Fruit fly (Drosophila melanogaster): Measurements from ENCODE around the gene mRpS21.

dm6 chr3R:13400902-13401721, 19.5 kb upstream of the mRpS21 start:
- peak; percentile 97 for TF ChIP-seq svp (GFP tag)
- TF ChIP-seq pdm3 (GFP tag; optimal IDR thresholded peaks at IDR 0.05) = peak; percentile 97
- TF ChIP-seq CG8319 (GFP tag; optimal IDR thresholded peaks at IDR 0.05) = peak; percentile 88
